5 worm cellular contexts compared by ENCODE assay signal in the genomic region with DNA sequence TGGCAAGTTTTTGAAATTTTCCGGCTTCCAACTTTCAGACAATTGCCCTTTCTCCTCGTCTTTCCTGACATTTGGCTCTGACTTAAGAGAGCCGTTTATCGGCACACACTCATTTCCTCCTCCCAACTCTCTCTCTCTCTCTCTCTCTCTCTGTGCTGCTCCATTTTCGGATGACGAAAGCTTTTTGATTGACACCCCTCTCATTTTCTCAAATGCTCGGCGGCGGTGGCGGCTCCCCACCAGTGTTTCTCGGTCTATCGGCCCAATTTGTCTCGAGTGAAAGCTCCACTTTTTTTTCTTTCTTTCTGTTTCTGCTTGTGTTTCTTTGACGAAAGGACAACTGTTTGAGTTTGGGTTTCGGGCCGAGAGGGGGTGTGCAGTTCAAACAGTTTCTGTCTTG.
A peak's percentile ranks its signal among the peaks of the same experiment; 100 is the strongest.
TF ChIP-seq lines count a peak whose summit lies in the region.

No protein-coding gene starts in this region.

TF ChIP-seq in whole organism, L1 larva, 84 proteins besides CTCF, POLR2A, EP300 and RAD21:
- peak; percentile 21 for TF ChIP-seq nhr-47 (tag; optimal IDR thresholded peaks at IDR 0.05; lab: Kevin White, UChicago)
- no peak for TF ChIP-seq skn-1 (tag; optimal IDR thresholded peaks at IDR 0.05; lab: Kevin White, UChicago)
- no peak for TF ChIP-seq ces-1 (GFP tag; optimal IDR thresholded peaks at IDR 0.05; lab: Kevin White, UChicago)
- peak; percentile 58 for TF ChIP-seq lin-14 (GFP tag; optimal IDR thresholded peaks at IDR 0.05; lab: Kevin White, UChicago)
- TF ChIP-seq fkh-8 (tag; optimal IDR thresholded peaks at IDR 0.05; lab: Kevin White, UChicago) = peak; percentile 22
- no peak for TF ChIP-seq grh-1 (GFP tag; IDR thresholded peaks at IDR 0.05; lab: Robert Waterston, UW)

TF ChIP-seq in whole organism, L3 larva, 47 proteins besides CTCF, POLR2A, EP300 and RAD21:
- TF ChIP-seq lin-39 (tag; optimal IDR thresholded peaks at IDR 0.05; lab: Kevin White, UChicago) = peak; percentile 48
- TF ChIP-seq ama-1 (optimal IDR thresholded peaks at IDR 0.05; lab: Kevin White, UChicago) = no peak

TF ChIP-seq in whole organism, L4 larva, 104 proteins besides CTCF, POLR2A, EP300 and RAD21:
- TF ChIP-seq madf-5 (GFP tag; IDR thresholded peaks at IDR 0.05; lab: Robert Waterston, UW) = no peak
- TF ChIP-seq nhr-237 (tag; optimal IDR thresholded peaks at IDR 0.05; lab: Kevin White, UChicago) = no peak
- TF ChIP-seq daf-19 (GFP tag; conservative IDR thresholded peaks at IDR 0.05; lab: Robert Waterston, UW) = no peak
- no peak for TF ChIP-seq rbr-2 (tag; optimal IDR thresholded peaks at IDR 0.05; lab: Kevin White, UChicago)
- TF ChIP-seq egl-43 (GFP tag; IDR thresholded peaks at IDR 0.05; lab: Robert Waterston, UW) = 0 out of 2 replicates have a peak, but pooled peaks have one; percentile 23
- 0 out of 2 replicates have a peak, but pooled peaks have one; percentile 20 for TF ChIP-seq Y75B8A.6 (GFP tag; IDR thresholded peaks at IDR 0.05; lab: Robert Waterston, UW)
- TF ChIP-seq Y5F2A.4 (GFP tag; optimal IDR thresholded peaks at IDR 0.05; lab: Kevin White, UChicago) = no peak
- TF ChIP-seq set-16 (GFP tag; IDR thresholded peaks at IDR 0.05; lab: Robert Waterston, UW) = peak; percentile 58
- TF ChIP-seq sdz-12 (GFP tag; optimal IDR thresholded peaks at IDR 0.05; lab: Kevin White, UChicago) = no peak
- TF ChIP-seq lin-29 (GFP tag; IDR thresholded peaks at IDR 0.05; lab: Robert Waterston, UW) = no peak
- peak; percentile 32; the same call in 1 of the 2 replicates for TF ChIP-seq dmd-6 (GFP tag; IDR thresholded peaks at IDR 0.05; lab: Robert Waterston, UW)
- TF ChIP-seq duxl-1 (tag; optimal IDR thresholded peaks at IDR 0.05; lab: Kevin White, UChicago; ENCODE audit: poor library complexity) = no peak
- TF ChIP-seq nhr-42 (GFP tag; IDR thresholded peaks at IDR 0.05; lab: Robert Waterston, UW) = no peak
- no peak for TF ChIP-seq mxl-3 (GFP tag; optimal IDR thresholded peaks at IDR 0.05; lab: Kevin White, UChicago)
- 0 out of 2 replicates have a peak, but pooled peaks have one; percentile 32 for TF ChIP-seq hmg-1.1 (GFP tag; IDR thresholded peaks at IDR 0.05; lab: Robert Waterston, UW)
- no peak for TF ChIP-seq snpc-1.2 (GFP tag; IDR thresholded peaks at IDR 0.05; lab: Robert Waterston, UW)
- no peak for TF ChIP-seq mep-1 (tag; optimal IDR thresholded peaks at IDR 0.05; lab: Kevin White, UChicago)
- TF ChIP-seq nhr-25 (tag; optimal IDR thresholded peaks at IDR 0.05; lab: Kevin White, UChicago; ENCODE audit: borderline replicate concordance, insufficient read depth) = no peak
- no peak for TF ChIP-seq pqm-1 (tag; optimal IDR thresholded peaks at IDR 0.05; lab: Kevin White, UChicago)
- TF ChIP-seq F10B5.3 (tag; optimal IDR thresholded peaks at IDR 0.05; lab: Kevin White, UChicago) = no peak

TF ChIP-seq in whole organism, late embryonic, 69 proteins besides CTCF, POLR2A, EP300 and RAD21:
- TF ChIP-seq fkh-6 (tag; optimal IDR thresholded peaks at IDR 0.05; lab: Kevin White, UChicago) (no peak), unc-55 (GFP tag; optimal IDR thresholded peaks at IDR 0.05; lab: Kevin White, UChicago) (peak; percentile 58)

TF ChIP-seq in whole organism, young adult, 124 proteins besides CTCF, POLR2A, EP300 and RAD21:
- TF ChIP-seq cebp-1 (GFP tag; IDR thresholded peaks at IDR 0.05; lab: Robert Waterston, UW) (no peak), cebp-1 (tag; optimal IDR thresholded peaks at IDR 0.05; lab: Kevin White, UChicago) (peak; percentile 42), nhr-80 (tag; optimal IDR thresholded peaks at IDR 0.05; lab: Kevin White, UChicago) (peak; percentile 61), dox-1 (GFP tag; IDR thresholded peaks at IDR 0.05; lab: Robert Waterston, UW) (peak; percentile 10; the same call in 1 of the 2 replicates), mcd-1 (GFP tag; IDR thresholded peaks at IDR 0.05; lab: Robert Waterston, UW) (0 out of 2 replicates have a peak, but pooled peaks have one; percentile 26), zfh-2 (GFP tag; conservative IDR thresholded peaks at IDR 0.05; lab: Robert Waterston, UW) (peak; percentile 82), attf-5 (GFP tag; optimal IDR thresholded peaks at IDR 0.05; lab: Kevin White, UChicago) (peak; percentile 22), K11D2.4 (GFP tag; IDR thresholded peaks at IDR 0.05; lab: Robert Waterston, UW) (no peak), dpff-1 (tag; optimal IDR thresholded peaks at IDR 0.05; lab: Kevin White, UChicago) (no peak), hlh-26 (GFP tag; conservative IDR thresholded peaks at IDR 0.05; lab: Robert Waterston, UW) (no peak)
